Worm (Caenorhabditis elegans): ENCODE data around the gene dtmk-1.
A peak's percentile ranks its signal among the peaks of the same experiment; 100 is the strongest.

The dtmk-1 gene

ce11 chrII:9976405-9976804, 9.5 kb upstream of the dtmk-1 start, which contains the start of gene R53.8:
R53.8 (plus strand) TSS chrII:9976705.
- TF ChIP-seq skn-1 (tag; optimal IDR thresholded peaks at IDR 0.05) = no peak
- TF ChIP-seq attf-4 (tag; optimal IDR thresholded peaks at IDR 0.05) = no peak
- no peak for TF ChIP-seq D1046.2 (GFP tag; IDR thresholded peaks at IDR 0.05)
- no peak for TF ChIP-seq ctbp-1 (GFP tag; IDR thresholded peaks at IDR 0.05)
- no peak for TF ChIP-seq zfp-2 (tag; optimal IDR thresholded peaks at IDR 0.05)

ce11 chrII:9974967-9975366, 8.1 kb upstream of the dtmk-1 start, which contains the start of gene aakg-5:
aakg-5 (minus strand) TSS chrII:9975125.
- peak; percentile 63 for TF ChIP-seq dpl-1 (GFP tag; optimal IDR thresholded peaks at IDR 0.05)
- peak; percentile 34 for TF ChIP-seq nhr-10 (tag; optimal IDR thresholded peaks at IDR 0.05)
- no peak for TF ChIP-seq egl-43 (GFP tag; IDR thresholded peaks at IDR 0.05)
- no peak for TF ChIP-seq dmd-9 (GFP tag; IDR thresholded peaks at IDR 0.05)
- TF ChIP-seq pqm-1 (tag; optimal IDR thresholded peaks at IDR 0.05) = peak; percentile 32
- TF ChIP-seq ceh-20 (GFP tag; IDR thresholded peaks at IDR 0.05) = peak; percentile 48; the same call in 1 of the 2 replicates
- TF ChIP-seq zag-1 (tag; optimal IDR thresholded peaks at IDR 0.05) = no peak
- peak in 1 of 2 experiments; percentile 33 for TF ChIP-seq hif-1 (tag; optimal IDR thresholded peaks at IDR 0.05)
- TF ChIP-seq hmg-1.1 (GFP tag; IDR thresholded peaks at IDR 0.05) = peak; percentile 80
- TF ChIP-seq ZK337.2 (GFP tag; IDR thresholded peaks at IDR 0.05) = no peak
- peak; percentile 5 to 79 for TF ChIP-seq mdl-1 (tag; optimal IDR thresholded peaks at IDR 0.05)
- no peak for TF ChIP-seq ceh-62 (tag; optimal IDR thresholded peaks at IDR 0.05)
- TF ChIP-seq nhr-76 (tag; optimal IDR thresholded peaks at IDR 0.05) = no peak
- TF ChIP-seq mxl-3 (GFP tag; optimal IDR thresholded peaks at IDR 0.05) = peak; percentile 55
- TF ChIP-seq lsy-2 (tag; optimal IDR thresholded peaks at IDR 0.05) = peak; percentile 25 to 82
- TF ChIP-seq T20F7.1 (GFP tag; optimal IDR thresholded peaks at IDR 0.05) = peak; percentile 4
- TF ChIP-seq mes-2 (tag; optimal IDR thresholded peaks at IDR 0.05; ENCODE audit: poor library complexity, severe bottlenecking) = peak; percentile 77
- peak; percentile 63 for TF ChIP-seq ctbp-1 (GFP tag; IDR thresholded peaks at IDR 0.05)
- TF ChIP-seq F49E8.2 (tag; optimal IDR thresholded peaks at IDR 0.05; ENCODE audit: borderline replicate concordance) = no peak
- TF ChIP-seq nhr-25 (tag; optimal IDR thresholded peaks at IDR 0.05; ENCODE audit: borderline replicate concordance, insufficient read depth) = peak; percentile 88
- TF ChIP-seq madf-5 (GFP tag; IDR thresholded peaks at IDR 0.05) = 0 out of 4 replicates have a peak, but pooled peaks of 1 of the 2 experiments have one; percentile 9
- peak; percentile 84 for TF ChIP-seq php-3 (GFP tag; IDR thresholded peaks at IDR 0.05)
- peak in 1 of 2 experiments; percentile 93 for TF ChIP-seq unc-62 (GFP tag; optimal IDR thresholded peaks at IDR 0.05 in 1 of 2)
- TF ChIP-seq unc-62 (tag; optimal IDR thresholded peaks at IDR 0.05) = no peak
- TF ChIP-seq tra-1 (GFP tag; IDR thresholded peaks at IDR 0.05) = peak; percentile 51; the same call in 1 of the 2 replicates
- peak; percentile 55 for TF ChIP-seq T26A8.4 (GFP tag; IDR thresholded peaks at IDR 0.05)
- peak; percentile 86 for TF ChIP-seq nhr-28 (tag; optimal IDR thresholded peaks at IDR 0.05)
- TF ChIP-seq aha-1 (tag) = peak; percentile 99
- TF ChIP-seq egl-27 (tag; optimal IDR thresholded peaks at IDR 0.05) = no peak
- TF ChIP-seq hlh-30 (tag; optimal IDR thresholded peaks at IDR 0.05; ENCODE audit: insufficient read depth) = peak; percentile 70
- TF ChIP-seq dve-1 (tag; optimal IDR thresholded peaks at IDR 0.05; ENCODE audit: insufficient read depth) = peak; percentile 93
- TF ChIP-seq Y5F2A.4 (GFP tag; optimal IDR thresholded peaks at IDR 0.05) = no peak
- TF ChIP-seq rbr-2 (tag; optimal IDR thresholded peaks at IDR 0.05) = peak; percentile 70
- peak; percentile 73 for TF ChIP-seq mep-1 (tag; optimal IDR thresholded peaks at IDR 0.05)
- peak; percentile 84 for TF ChIP-seq nhr-48 (tag; optimal IDR thresholded peaks at IDR 0.05)
- TF ChIP-seq nhr-102 (tag; optimal IDR thresholded peaks at IDR 0.05) = no peak
- peak; percentile 96 for TF ChIP-seq nhr-11 (tag; optimal IDR thresholded peaks at IDR 0.05)
- TF ChIP-seq lir-3 (tag; optimal IDR thresholded peaks at IDR 0.05) = no peak
- peak; percentile 29 for TF ChIP-seq nhr-77 (tag; optimal IDR thresholded peaks at IDR 0.05)
- TF ChIP-seq Y75B8A.6 (GFP tag; IDR thresholded peaks at IDR 0.05) = 0 out of 2 replicates have a peak, but pooled peaks have one; percentile 41
- TF ChIP-seq arid-1 (GFP tag; conservative IDR thresholded peaks at IDR 0.05) = 0 out of 2 replicates have a peak, but pooled peaks have one; percentile 24
- TF ChIP-seq daf-16 (GFP tag; optimal IDR thresholded peaks at IDR 0.05) = peak; percentile 22 to 63
- TF ChIP-seq daf-16 (tag; optimal IDR thresholded peaks at IDR 0.05) = peak; percentile 87
- TF ChIP-seq nhr-6 (tag; optimal IDR thresholded peaks at IDR 0.05) = peak; percentile 80
- peak; percentile 95 for TF ChIP-seq hlh-11 (tag; optimal IDR thresholded peaks at IDR 0.05)

Data from whole organism, L4 larva.